Worm (Caenorhabditis elegans): ENCODE measurements around the gene F55G11.8.

- TF ChIP-seq nhr-237 (tag; optimal IDR thresholded peaks at IDR 0.05) (no peak), snpc-4 (tag; optimal IDR thresholded peaks at IDR 0.05) (no peak), lsy-2 (tag; optimal IDR thresholded peaks at IDR 0.05) (no peak), pha-4 (tag; optimal IDR thresholded peaks at IDR 0.05) (no peak), drap-1 (GFP tag; optimal IDR thresholded peaks at IDR 0.05) (no peak), nhr-76 (tag; optimal IDR thresholded peaks at IDR 0.05) (no peak), ham-2 (GFP tag; optimal IDR thresholded peaks at IDR 0.05) (no peak)
Measured at ce11 chrIV:12997560-12997959, 35.0 kb downstream of the F55G11.8 start.
